Fruit fly (Drosophila melanogaster) whole organism, prepupa: ENCODE results near the gene RNF220.

Source experiments
- CG16779 ChIP-seq: fragments of 200-800 bp; sonication (Bioruptor generic); optimal IDR thresholded peaks from 3 replicates; lab custom pipeline; 2017; ENCODE audit warnings: missing biosample characterization, mild to moderate bottlenecking, missing genetic modification characterization
- CG8319 ChIP-seq: fragments of 200-800 bp; sonication (Bioruptor generic); optimal IDR thresholded peaks from 3 replicates; lab custom pipeline; 2016; ENCODE audit warnings: missing biosample characterization, missing genetic modification characterization

- no peak for TF ChIP-seq CG8319
- TF ChIP-seq CG16779 (tag; lab: Kevin White, UChicago) = no peak
These were observed 21.3 kb upstream of the RNF220 start, which contains the start of gene CG17141 for dm6 chr3R:22747423-22748090.
